Fruit fly (Drosophila melanogaster) whole organism, embryonic: ENCODE results near the gene CG32026.

Experiments used
- Aef1 ChIP-seq: fragments of 200-800 bp; sonication (Bioruptor generic); IDR thresholded peaks from 3 replicates; pipeline ENCODE4 v1.3.6; 2022; ENCODE audit warnings: missing biosample characterization, missing genetic modification characterization
- Asciz ChIP-seq: fragments of 200-800 bp; sonication (Bioruptor generic); optimal IDR thresholded peaks from 2 replicates; lab custom pipeline; 2017; ENCODE audit warnings: missing biosample characterization, mild to moderate bottlenecking, missing genetic modification characterization, missing genetic modification reagents
- CG10267 ChIP-seq: fragments of 200-800 bp; sonication (Bioruptor generic); optimal IDR thresholded peaks from 2 replicates; lab custom pipeline; 2018; ENCODE audit warnings: missing biosample characterization, mild to moderate bottlenecking, missing genetic modification characterization, moderate library complexity
- CG11560 ChIP-seq: fragments of 200-800 bp; sonication (Bioruptor generic); IDR thresholded peaks from 3 replicates; pipeline ENCODE4 v1.3.6; 2022; ENCODE audit warnings: missing biosample characterization, missing genetic modification characterization
- CG11696 ChIP-seq: fragments of 200-800 bp; sonication (Bioruptor generic); IDR thresholded peaks from 2 replicates; pipeline ENCODE4 v1.3.6; 2022; ENCODE audit warnings: missing biosample characterization, missing genetic modification characterization
- CG12071 ChIP-seq: fragments of 200-800 bp; sonication (Bioruptor generic); optimal IDR thresholded peaks from 3 replicates; lab custom pipeline; 2018; ENCODE audit warnings: missing biosample characterization, mild to moderate bottlenecking, missing genetic modification characterization
- CG14050 ChIP-seq: fragments of 200-800 bp; sonication (Bioruptor generic); IDR thresholded peaks from 3 replicates; pipeline ENCODE4 v1.3.6; 2022; ENCODE audit warnings: missing biosample characterization, missing genetic modification characterization
- CG14965 ChIP-seq: fragments of 200-800 bp; sonication (Bioruptor generic); optimal IDR thresholded peaks from 2 replicates; lab custom pipeline; 2016; ENCODE audit warnings: missing biosample characterization, missing genetic modification characterization, borderline replicate concordance
- CG1602 ChIP-seq: fragments of 200-800 bp; sonication (Bioruptor generic); optimal IDR thresholded peaks from 3 replicates; lab custom pipeline; 2016; ENCODE audit warnings: missing biosample characterization, missing genetic modification characterization
- CG17186 ChIP-seq: fragments of 200-800 bp; sonication (Bioruptor generic); optimal IDR thresholded peaks from 3 replicates; lab custom pipeline; 2017; ENCODE audit warnings: missing biosample characterization, missing genetic modification reagents, missing genetic modification characterization
- CG17361 ChIP-seq: fragments of 200-800 bp; sonication (Bioruptor generic); IDR thresholded peaks from 3 replicates; pipeline ENCODE4 v1.3.6; 2022; ENCODE audit warnings: missing biosample characterization, missing genetic modification characterization
- CG17802 ChIP-seq: fragments of 200-800 bp; sonication (Bioruptor generic); optimal IDR thresholded peaks from 2 replicates; lab custom pipeline; 2018; ENCODE audit warnings: missing biosample characterization, mild to moderate bottlenecking, missing genetic modification characterization, moderate library complexity
- CG18262 ChIP-seq: fragments of 200-800 bp; optimal IDR thresholded peaks from 3 replicates; lab custom pipeline; 2019; ENCODE audit warnings: missing biosample characterization, mild to moderate bottlenecking, missing genetic modification characterization, moderate library complexity
- CG2889 ChIP-seq: fragments of 200-800 bp; sonication (Bioruptor generic); IDR thresholded peaks from 3 replicates; pipeline ENCODE4 v1.3.6; 2022; ENCODE audit warnings: missing biosample characterization, missing genetic modification characterization
- CG33557 ChIP-seq: fragments of 200-800 bp; sonication (Bioruptor generic); optimal IDR thresholded peaks from 2 replicates; lab custom pipeline; 2019; ENCODE audit warnings: missing biosample characterization, mild to moderate bottlenecking, missing genetic modification characterization, moderate library complexity
- CG4328 ChIP-seq: fragments of 200-800 bp; sonication (Bioruptor generic); optimal IDR thresholded peaks from 3 replicates; lab custom pipeline; 2017; ENCODE audit warnings: missing biosample characterization, missing genetic modification reagents, missing genetic modification characterization
- CG7928 ChIP-seq: fragments of 200-800 bp; sonication (Bioruptor generic); optimal IDR thresholded peaks from 2 replicates; lab custom pipeline; 2017; ENCODE audit warnings: missing biosample characterization, mild to moderate bottlenecking, missing genetic modification characterization
- CG8388 ChIP-seq: fragments of 200-800 bp; sonication (Bioruptor generic); optimal IDR thresholded peaks from 2 replicates; lab custom pipeline; 2019; ENCODE audit warnings: missing biosample characterization, mild to moderate bottlenecking, missing genetic modification characterization, moderate library complexity
- CG8765 ChIP-seq: fragments of 200-800 bp; sonication (Bioruptor generic); IDR thresholded peaks from 2 replicates; pipeline ENCODE4 v1.3.6; 2022; ENCODE audit warnings: missing biosample characterization, missing genetic modification characterization
- CG9609 ChIP-seq: fragments of 200-800 bp; sonication (Bioruptor generic); optimal IDR thresholded peaks from 3 replicates; lab custom pipeline; 2016; ENCODE audit warnings: missing biosample characterization, missing genetic modification characterization
- CkIIα-i1 ChIP-seq: fragments of 200-800 bp; sonication (Bioruptor generic); IDR thresholded peaks from 2 replicates; pipeline ENCODE4 v1.3.6; 2022; ENCODE audit warnings: missing biosample characterization, missing genetic modification characterization
- CoRest ChIP-seq: fragments of 200-800 bp; sonication (Bioruptor generic); optimal IDR thresholded peaks from 3 replicates; lab custom pipeline; 2018; ENCODE audit warnings: missing biosample characterization, mild to moderate bottlenecking, missing genetic modification characterization, moderate library complexity
- D19A ChIP-seq: fragments of 200-800 bp; optimal IDR thresholded peaks from 3 replicates; lab custom pipeline; 2019; ENCODE audit warnings: missing biosample characterization, mild to moderate bottlenecking, missing genetic modification characterization, moderate library complexity
- Doc2 ChIP-seq: fragments of 200-800 bp; sonication (Bioruptor generic); IDR thresholded peaks from 2 replicates; pipeline ENCODE4 v1.3.6; 2022; ENCODE audit warnings: missing biosample characterization, missing genetic modification characterization
- Ets97D ChIP-seq: fragments of 200-800 bp; sonication (Bioruptor generic); optimal IDR thresholded peaks from 3 replicates; lab custom pipeline; 2016; ENCODE audit warnings: missing biosample characterization, missing genetic modification characterization
- HHEX ChIP-seq: fragments of 200-800 bp; sonication (Bioruptor generic); optimal IDR thresholded peaks from 3 replicates; lab custom pipeline; 2017; ENCODE audit warnings: missing biosample characterization, mild to moderate bottlenecking, missing genetic modification characterization, missing genetic modification reagents
- Hmx ChIP-seq: fragments of 200-800 bp; sonication (Bioruptor generic); optimal IDR thresholded peaks from 2 replicates; lab custom pipeline; 2016; ENCODE audit warnings: missing biosample characterization, missing genetic modification characterization
- Hr78 ChIP-seq, 2 experiments: fragments of 200-800 bp in 1 of 2; fragments of >200 bp in 1 of 2; sonication (Bioruptor generic) in 1 of 2; optimal IDR thresholded peaks; 2 replicates each; lab custom pipeline; 2017 to 2019; ENCODE audit warnings: missing biosample characterization in 2 of 2, missing genetic modification characterization in 2 of 2, mild to moderate bottlenecking in 1 of 2, moderate library complexity in 1 of 2
- MTF-1 ChIP-seq: fragments of 200-800 bp; sonication (Bioruptor generic); optimal IDR thresholded peaks from 2 replicates; lab custom pipeline; 2018; ENCODE audit warnings: missing biosample characterization, mild to moderate bottlenecking, missing genetic modification characterization, borderline replicate concordance
- Nf-YB ChIP-seq: fragments of 200-800 bp; sonication (Bioruptor generic); optimal IDR thresholded peaks from 3 replicates; lab custom pipeline; 2019; ENCODE audit warnings: missing biosample characterization, mild to moderate bottlenecking, missing genetic modification characterization, moderate library complexity
- Pdp1 ChIP-seq, 2 experiments: fragments of 200-800 bp; sonication (Bioruptor generic); optimal IDR thresholded peaks; 3 replicates each; lab custom pipeline; 2016; ENCODE audit warnings: missing biosample characterization in 2 of 2, missing genetic modification characterization in 2 of 2, mild to moderate bottlenecking in 1 of 2, moderate library complexity in 1 of 2
- Usf ChIP-seq: fragments of 200-800 bp; sonication (Bioruptor generic); optimal IDR thresholded peaks from 2 replicates; lab custom pipeline; 2017; ENCODE audit warnings: missing genotype, missing biosample characterization, missing genetic modification characterization
- Xrp1 ChIP-seq: fragments of 200-800 bp; sonication (Bioruptor generic); IDR thresholded peaks from 2 replicates; pipeline ENCODE4 v1.3.6; 2022; ENCODE audit warnings: missing biosample characterization, missing genetic modification characterization
- abd-A ChIP-seq: fragments of 200-800 bp; sonication (Bioruptor generic); optimal IDR thresholded peaks from 3 replicates; lab custom pipeline; 2019; ENCODE audit warnings: missing biosample characterization, mild to moderate bottlenecking, missing genetic modification characterization, moderate library complexity
- ash1 ChIP-seq: fragments of 200-800 bp; sonication (Bioruptor generic); optimal IDR thresholded peaks from 2 replicates; lab custom pipeline; 2018; ENCODE audit warnings: missing biosample characterization, mild to moderate bottlenecking, missing genetic modification characterization
- az2 ChIP-seq: fragments of 200-800 bp; sonication (Bioruptor generic); optimal IDR thresholded peaks from 3 replicates; lab custom pipeline; 2016; ENCODE audit warnings: missing biosample characterization, missing genetic modification characterization
- chm ChIP-seq: fragments of 200-800 bp; sonication (Bioruptor generic); IDR thresholded peaks from 2 replicates; pipeline ENCODE4 v1.3.6; 2022; ENCODE audit warnings: missing biosample characterization, missing genetic modification characterization
- ci ChIP-seq: fragments of 200-800 bp; sonication (Bioruptor generic); IDR thresholded peaks from 3 replicates; pipeline ENCODE4 v1.3.6; 2022; ENCODE audit warnings: missing biosample characterization, missing genetic modification characterization
- croc ChIP-seq: fragments of 200-800 bp; sonication (Bioruptor generic); conservative IDR thresholded peaks from 3 replicates; pipeline ENCODE4 v1.3.6; 2022; ENCODE audit warnings: missing biosample characterization, missing genetic modification characterization
- crp ChIP-seq, 2 experiments: fragments of 200-800 bp; sonication (Bioruptor generic); optimal IDR thresholded peaks; 2 replicates in 1 of 2; 3 replicates in 1 of 2; lab custom pipeline; 2017; ENCODE audit warnings: missing biosample characterization in 2 of 2, missing genetic modification characterization in 2 of 2, mild to moderate bottlenecking in 1 of 2, moderate library complexity in 1 of 2
- dmrt11E ChIP-seq: fragments of 200-800 bp; sonication (Bioruptor generic); optimal IDR thresholded peaks from 3 replicates; lab custom pipeline; 2018; ENCODE audit warnings: missing biosample characterization, mild to moderate bottlenecking, missing genetic modification characterization, moderate library complexity
- fd96Cb ChIP-seq: fragments of 200-800 bp; sonication (Bioruptor generic); optimal IDR thresholded peaks from 2 replicates; lab custom pipeline; 2018; ENCODE audit warnings: missing biosample characterization, mild to moderate bottlenecking, missing genetic modification characterization, moderate library complexity
- fru ChIP-seq: fragments of >200 bp; optimal IDR thresholded peaks from 2 replicates; lab custom pipeline; 2017
- hth ChIP-seq: fragments of >200 bp; optimal IDR thresholded peaks from 2 replicates; lab custom pipeline; 2017; ENCODE audit warnings: inconsistent platforms
- nau ChIP-seq: fragments of 200-800 bp; sonication (Bioruptor generic); optimal IDR thresholded peaks from 3 replicates; lab custom pipeline; 2017; ENCODE audit warnings: missing biosample characterization, mild to moderate bottlenecking, missing genetic modification characterization, missing genetic modification reagents
- ro ChIP-seq: fragments of 200-800 bp; sonication (Bioruptor generic); IDR thresholded peaks from 2 replicates; pipeline ENCODE4 v1.3.6; 2022; ENCODE audit warnings: missing biosample characterization, missing genetic modification characterization
- sd ChIP-seq: fragments of 200-800 bp; sonication (Bioruptor generic); optimal IDR thresholded peaks from 3 replicates; lab custom pipeline; 2018; ENCODE audit warnings: missing biosample characterization, mild to moderate bottlenecking, missing genetic modification characterization, moderate library complexity
- trem ChIP-seq: fragments of 200-800 bp; optimal IDR thresholded peaks from 3 replicates; lab custom pipeline; 2019; ENCODE audit warnings: missing biosample characterization, mild to moderate bottlenecking, missing genetic modification characterization, moderate library complexity
- vnd ChIP-seq: fragments of 200-800 bp; sonication (Bioruptor generic); IDR thresholded peaks from 3 replicates; pipeline ENCODE4 v1.3.6; 2022; ENCODE audit warnings: missing biosample characterization, missing genetic modification characterization; ENCODE audit not compliant: partially characterized antibody

CG32026 gene

dm6 chr3L:8839563-8840425, 3.5 kb downstream of the CG32026 start:
- no peak for TF ChIP-seq CG7928 (GFP tag; lab: Kevin White, UChicago)
- TF ChIP-seq CG18262 (tag; lab: Kevin White, UChicago), result peak; percentile 73
- no peak for TF ChIP-seq Hr78 (GFP tag; optimal IDR thresholded peaks at IDR 0.05; lab: Kevin White, UChicago)
- no peak for TF ChIP-seq CG2889 (GFP tag; lab: Robert Waterston, UW)
- no peak for TF ChIP-seq CkIIα-i1 (GFP tag; lab: Robert Waterston, UW)
- peak; percentile 20 for TF ChIP-seq CG8388
- TF ChIP-seq ci, result no peak
- peak; percentile 8 for TF ChIP-seq CG33557
- no peak for TF ChIP-seq chm
- TF ChIP-seq CG4328 (GFP tag; lab: Kevin White, UChicago), result no peak
- no peak for TF ChIP-seq CoRest (tag; lab: Kevin White, UChicago)
- peak; percentile 31 for TF ChIP-seq D19A (tag; lab: Kevin White, UChicago)
- no peak for TF ChIP-seq Doc2
- no peak for TF ChIP-seq az2 (GFP tag; lab: Kevin White, UChicago)
- no peak for TF ChIP-seq CG11560 (tag; lab: Robert Waterston, UW)
- no peak for TF ChIP-seq abd-A (tag; lab: Kevin White, UChicago)
- no peak for TF ChIP-seq CG17186 (GFP tag; lab: Kevin White, UChicago)
- no peak for TF ChIP-seq CG17802 (tag; lab: Kevin White, UChicago)
- TF ChIP-seq Xrp1 (GFP tag; lab: Robert Waterston, UW), result peak; percentile 36; the same call in 1 of the 2 replicates
- no peak for TF ChIP-seq Nf-YB (GFP tag; lab: Kevin White, UChicago)
- no peak for TF ChIP-seq Hmx
- peak; percentile 68 for TF ChIP-seq dmrt11E
- no peak for TF ChIP-seq MTF-1 (GFP tag; lab: Kevin White, UChicago)
- TF ChIP-seq fd96Cb, result peak; percentile 22
- TF ChIP-seq CG14050, result no peak
- TF ChIP-seq Ets97D (GFP tag; lab: Kevin White, UChicago), result no peak
- no peak for TF ChIP-seq hth (lab: Kevin White, UChicago)
- no peak for TF ChIP-seq sd
- TF ChIP-seq vnd (GFP tag; lab: Robert Waterston, UW), result no peak
- TF ChIP-seq CG10267 (tag; lab: Kevin White, UChicago), result peak; percentile 45
- TF ChIP-seq Pdp1 (GFP tag; optimal IDR thresholded peaks at IDR 0.05; lab: Kevin White, UChicago), result peak in 1 of 2 experiments; percentile 4
- no peak for TF ChIP-seq HHEX (GFP tag; lab: Kevin White, UChicago)
- TF ChIP-seq CG11696 (GFP tag; lab: Robert Waterston, UW), result no peak
- no peak for TF ChIP-seq CG9609
- no peak for TF ChIP-seq nau
- TF ChIP-seq ro (GFP tag; lab: Robert Waterston, UW), result no peak
- no peak for TF ChIP-seq trem (tag; lab: Kevin White, UChicago)
- no peak for TF ChIP-seq ash1 (GFP tag; lab: Kevin White, UChicago)
- no peak for TF ChIP-seq crp (GFP tag; optimal IDR thresholded peaks at IDR 0.05; lab: Kevin White, UChicago)
- TF ChIP-seq Aef1, result no peak
- no peak for TF ChIP-seq CG1602 (GFP tag; lab: Kevin White, UChicago)
- no peak for TF ChIP-seq Usf (GFP tag; lab: Kevin White, UChicago)
- no peak for TF ChIP-seq fru (lab: Kevin White, UChicago)
- no peak for TF ChIP-seq CG14965 (GFP tag; lab: Kevin White, UChicago)
- no peak for TF ChIP-seq Asciz (GFP tag; lab: Kevin White, UChicago)
- TF ChIP-seq CG12071 (GFP tag; lab: Kevin White, UChicago), result no peak
- TF ChIP-seq CG17361 (GFP tag; lab: Robert Waterston, UW), result peak; percentile 59; the same call in 2 of the 3 replicates
- no peak for TF ChIP-seq CG8765 (GFP tag; lab: Robert Waterston, UW)
- TF ChIP-seq croc (GFP tag; lab: Robert Waterston, UW), result no peak; the same call in 2 of the 3 replicates
